Worm (Caenorhabditis elegans): Measurements from ENCODE around the gene C07A9.12.

DNA sequence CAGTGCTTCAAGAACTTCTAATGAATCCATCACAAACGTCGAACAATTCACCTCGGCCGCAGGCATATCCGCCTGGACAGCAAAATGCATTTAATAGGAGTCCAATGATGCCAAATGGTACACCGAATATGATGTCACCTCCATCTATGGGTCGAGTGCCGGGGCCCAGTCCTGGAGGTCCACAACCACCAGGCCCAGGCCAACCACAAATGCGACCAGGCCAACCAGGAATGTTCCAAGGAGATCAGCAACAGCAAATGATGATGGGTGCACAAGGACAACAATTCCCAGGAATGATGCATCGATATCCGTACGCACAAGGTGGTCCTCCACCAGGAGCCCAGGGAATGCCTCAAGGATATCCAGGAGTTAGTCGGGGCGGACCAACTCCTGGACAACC is 39.8 kb upstream of the C07A9.12 start:
- no peak for TF ChIP-seq ztf-11 (tag; optimal IDR thresholded peaks at IDR 0.05)
- TF ChIP-seq fkh-10 (GFP tag; optimal IDR thresholded peaks at IDR 0.05): no peak
- TF ChIP-seq nhr-84 (tag; optimal IDR thresholded peaks at IDR 0.05): no peak
- TF ChIP-seq dpl-1 (GFP tag; optimal IDR thresholded peaks at IDR 0.05): no peak
- no peak for TF ChIP-seq nhr-76 (tag; optimal IDR thresholded peaks at IDR 0.05)
- TF ChIP-seq zag-1 (tag; optimal IDR thresholded peaks at IDR 0.05): no peak
